Worm (Caenorhabditis elegans) whole organism, midembryonic: ENCODE measurements around the gene rab-14.

ENCODE experiments used
- T22C8.4 ChIP-seq: fragments of 200-800 bp; sonication (Bioruptor generic); IDR thresholded peaks from 2 replicates; pipeline ENCODE4 v1.3.6; 2022; ENCODE audit warnings: missing genetic modification characterization, missing compliant biosample characterization
- cog-1 ChIP-seq: sonication (generic microtip); optimal IDR thresholded peaks from 2 replicates; lab custom pipeline; 2016; ENCODE audit warnings: missing genetic modification characterization, missing compliant biosample characterization
- flt-1 ChIP-seq: fragments of 200-800 bp; sonication (Bioruptor generic); IDR thresholded peaks from 2 replicates; pipeline ENCODE4 v1.3.6; 2022; ENCODE audit warnings: missing genetic modification characterization, missing compliant biosample characterization
- klf-2 ChIP-seq: fragments of 200-800 bp; sonication (Bioruptor generic); conservative IDR thresholded peaks from 2 replicates; pipeline ENCODE4 v1.3.6; 2022; ENCODE audit warnings: missing genetic modification reagents, missing genetic modification characterization, missing compliant biosample characterization
- med-1 ChIP-seq: sonication (generic microtip); optimal IDR thresholded peaks from 2 replicates; lab custom pipeline; 2017; ENCODE audit warnings: missing genetic modification characterization, mild to moderate bottlenecking, missing compliant biosample characterization, antibody characterized with exemption, missing genetic modification reagents; ENCODE audit not compliant: insufficient read depth
- ref-1 ChIP-seq: fragments of 200-800 bp; sonication (Bioruptor generic); conservative IDR thresholded peaks from 2 replicates; pipeline ENCODE4 v1.3.6; 2022; ENCODE audit warnings: missing genetic modification reagents, missing genetic modification characterization, missing compliant biosample characterization
- tab-1 ChIP-seq: fragments of 200-800 bp; sonication (Bioruptor generic); IDR thresholded peaks from 2 replicates; pipeline ENCODE4 v1.3.6; 2022; ENCODE audit warnings: missing genetic modification characterization, missing compliant biosample characterization
- ztf-23 ChIP-seq: fragments of 200-800 bp; sonication (Bioruptor generic); IDR thresholded peaks from 2 replicates; pipeline ENCODE4 v1.3.6; 2022; ENCODE audit warnings: missing genetic modification reagents, missing genetic modification characterization, missing compliant biosample characterization
- ztf-29 ChIP-seq: fragments of 200-800 bp; sonication (Bioruptor generic); IDR thresholded peaks from 2 replicates; pipeline ENCODE4 v1.3.6; 2022; ENCODE audit warnings: missing genetic modification reagents, missing genetic modification characterization, missing compliant biosample characterization

rab-14 gene

DNA sequence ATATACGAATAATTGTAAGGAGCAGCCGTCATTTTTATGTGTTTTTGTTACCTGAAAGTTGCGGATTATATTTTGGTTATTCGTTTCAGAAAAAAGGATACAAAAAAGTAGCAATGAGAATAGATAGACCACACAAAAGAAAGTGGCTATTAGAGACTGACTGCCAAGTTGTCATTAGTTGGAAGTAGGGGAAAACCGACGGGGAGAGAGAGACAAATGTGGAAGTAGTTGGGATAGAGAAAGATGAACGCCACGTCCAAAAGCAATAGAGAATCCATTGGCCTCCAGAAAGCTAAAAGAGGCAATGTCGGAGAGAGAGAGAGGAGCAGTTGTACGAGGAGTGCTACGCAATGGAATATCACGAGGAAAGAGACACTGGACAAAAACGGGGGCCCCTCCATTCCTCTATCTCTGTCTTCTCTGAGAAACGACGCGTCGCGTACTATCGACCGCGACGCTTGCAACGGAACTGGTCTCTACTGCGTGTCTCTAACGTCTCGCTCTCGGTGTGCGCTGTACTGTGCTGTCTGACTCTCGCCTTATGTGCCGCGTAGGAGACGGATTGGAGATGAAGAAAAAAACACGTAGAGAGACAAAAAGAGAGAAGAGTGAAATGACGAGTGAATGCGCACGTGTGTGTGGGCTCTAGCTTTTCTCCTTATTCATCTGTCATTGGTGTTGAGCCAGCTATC, at the start of gene rab-14:
Gene rab-14, minus strand, starts transcription at position 51 of the 692 bp plus-strand sequence.
- TF ChIP-seq T22C8.4 (no peak), klf-2 (GFP tag; lab: Robert Waterston, UW) (no peak), ztf-29 (GFP tag; lab: Robert Waterston, UW) (no peak), tab-1 (GFP tag; lab: Robert Waterston, UW) (0 out of 2 replicates have a peak, but pooled peaks have one; percentile 17), cog-1 (tag; lab: Kevin White, UChicago) (peak; percentile 2), med-1 (GFP tag; lab: Kevin White, UChicago) (no peak), flt-1 (GFP tag; lab: Robert Waterston, UW) (peak; percentile 57; the same call in 1 of the 2 replicates), ref-1 (GFP tag; lab: Robert Waterston, UW) (no peak), ztf-23 (GFP tag; lab: Robert Waterston, UW) (peak; percentile 80)

- TF ChIP-seq ztf-23 (GFP tag; lab: Robert Waterston, UW) = no peak
- no peak for TF ChIP-seq klf-2 (GFP tag; lab: Robert Waterston, UW)
- TF ChIP-seq T22C8.4 = no peak
These were observed 49.2 kb upstream of the rab-14 start for ce11 chrX:15655623-15656022.

DNA sequence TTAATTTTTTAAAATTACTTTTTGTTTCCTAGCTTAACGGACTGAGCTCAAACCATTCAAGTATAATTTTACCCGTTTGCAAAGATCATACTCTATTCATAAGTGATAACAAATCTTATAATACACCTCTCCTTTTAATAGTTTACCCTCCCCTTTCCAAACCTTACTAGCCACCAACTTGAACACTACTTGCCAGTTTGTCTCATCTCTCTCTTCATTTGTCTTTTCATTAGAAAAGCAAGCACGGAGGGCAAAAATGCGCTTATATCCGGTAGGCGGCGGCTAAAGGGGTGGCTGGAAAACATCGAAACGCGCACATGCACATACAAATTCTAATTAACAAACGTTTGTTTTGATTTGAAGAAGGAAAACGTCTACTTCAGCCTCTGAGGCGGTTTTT, 48.5 kb upstream of the rab-14 start:
- TF ChIP-seq ztf-23 (GFP tag; lab: Robert Waterston, UW) (no peak), ztf-29 (GFP tag; lab: Robert Waterston, UW) (no peak), ref-1 (GFP tag; lab: Robert Waterston, UW) (no peak), klf-2 (GFP tag; lab: Robert Waterston, UW) (no peak), flt-1 (GFP tag; lab: Robert Waterston, UW) (no peak), tab-1 (GFP tag; lab: Robert Waterston, UW) (no peak)

ce11 chrX:15653196-15653595, 46.8 kb upstream of the rab-14 start:
- TF ChIP-seq ztf-29 (GFP tag; lab: Robert Waterston, UW) (no peak), ref-1 (GFP tag; lab: Robert Waterston, UW) (no peak), flt-1 (GFP tag; lab: Robert Waterston, UW) (no peak), tab-1 (GFP tag; lab: Robert Waterston, UW) (no peak)

ce11 chrX:15650919-15651420, 44.5 kb upstream of the rab-14 start, which contains the start of gene F59D12.3:
Gene F59D12.3 (minus strand): TSS chrX:15650969.
- TF ChIP-seq ref-1 (GFP tag; lab: Robert Waterston, UW) = no peak
- TF ChIP-seq T22C8.4 = no peak
- no peak for TF ChIP-seq flt-1 (GFP tag; lab: Robert Waterston, UW)
- TF ChIP-seq ztf-29 (GFP tag; lab: Robert Waterston, UW) = no peak
- TF ChIP-seq ztf-23 (GFP tag; lab: Robert Waterston, UW) = no peak
- no peak for TF ChIP-seq klf-2 (GFP tag; lab: Robert Waterston, UW)
- TF ChIP-seq tab-1 (GFP tag; lab: Robert Waterston, UW) = no peak
- no peak for TF ChIP-seq cog-1 (tag; lab: Kevin White, UChicago)
- TF ChIP-seq med-1 (GFP tag; lab: Kevin White, UChicago) = no peak

ce11 chrX:15650428-15650827, 44.0 kb upstream of the rab-14 start:
- TF ChIP-seq tab-1 (GFP tag; lab: Robert Waterston, UW) (no peak), flt-1 (GFP tag; lab: Robert Waterston, UW) (no peak), ztf-23 (GFP tag; lab: Robert Waterston, UW) (no peak), cog-1 (tag; lab: Kevin White, UChicago) (no peak), T22C8.4 (no peak), ztf-29 (GFP tag; lab: Robert Waterston, UW) (no peak), ref-1 (GFP tag; lab: Robert Waterston, UW) (no peak), klf-2 (GFP tag; lab: Robert Waterston, UW) (no peak), med-1 (GFP tag; lab: Kevin White, UChicago) (no peak)

DNA sequence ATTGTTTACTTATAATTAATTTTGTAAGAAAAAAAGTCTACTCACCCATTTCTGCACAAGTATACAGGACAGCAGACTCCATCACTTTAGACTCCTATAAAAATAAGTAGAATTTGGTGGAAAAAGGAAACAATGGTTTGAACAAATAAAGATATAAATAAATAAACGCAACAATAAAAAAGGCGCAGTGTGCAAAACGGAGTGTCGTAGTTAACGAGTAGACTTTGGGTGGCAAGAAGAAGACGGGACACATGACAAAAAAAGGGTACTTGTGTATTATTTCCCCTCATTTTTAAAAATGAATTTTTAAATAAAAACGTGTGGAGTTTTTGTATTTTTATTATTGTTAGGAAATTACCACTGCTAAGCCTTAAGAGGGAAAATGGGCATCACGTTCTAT, 40.8 kb upstream of the rab-14 start, which contains the start of gene F59D12.5:
Gene F59D12.5, minus strand, starts transcription at position 94 of the 400 bp plus-strand sequence.
- no peak for TF ChIP-seq flt-1 (GFP tag; lab: Robert Waterston, UW)
- TF ChIP-seq T22C8.4 = no peak
- TF ChIP-seq cog-1 (tag; lab: Kevin White, UChicago) = no peak
- TF ChIP-seq klf-2 (GFP tag; lab: Robert Waterston, UW) = no peak
- no peak for TF ChIP-seq med-1 (GFP tag; lab: Kevin White, UChicago)
- no peak for TF ChIP-seq ztf-29 (GFP tag; lab: Robert Waterston, UW)
- no peak for TF ChIP-seq ztf-23 (GFP tag; lab: Robert Waterston, UW)
- no peak for TF ChIP-seq tab-1 (GFP tag; lab: Robert Waterston, UW)
- TF ChIP-seq ref-1 (GFP tag; lab: Robert Waterston, UW) = no peak

ce11 chrX:15642638-15643037, 36.2 kb upstream of the rab-14 start, which contains the start of gene H08J19.1:
Gene H08J19.1 (plus strand): TSS chrX:15642938.
- TF ChIP-seq ztf-23 (GFP tag; lab: Robert Waterston, UW) = no peak
- TF ChIP-seq flt-1 (GFP tag; lab: Robert Waterston, UW) = no peak
- TF ChIP-seq med-1 (GFP tag; lab: Kevin White, UChicago) = no peak

DNA sequence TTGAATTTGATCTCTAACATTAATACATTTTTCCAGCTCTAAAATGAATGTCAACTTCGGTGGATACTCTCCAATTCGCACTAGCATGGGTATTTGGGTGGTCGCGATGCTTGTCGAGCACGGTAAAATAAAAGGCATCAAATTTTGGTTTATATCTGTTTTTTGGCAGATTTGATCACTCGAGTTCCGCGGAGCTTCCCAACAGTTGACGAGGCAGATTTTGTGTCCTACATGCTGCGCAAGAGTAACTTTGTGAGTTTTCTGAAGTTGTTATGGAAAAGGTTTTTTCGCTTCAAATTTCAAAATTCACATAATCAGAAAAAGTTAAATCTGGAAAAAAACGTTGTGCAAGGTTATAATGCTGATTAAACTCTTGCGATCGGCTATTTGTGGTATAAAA, 34.9 kb upstream of the rab-14 start:
- TF ChIP-seq flt-1 (GFP tag; lab: Robert Waterston, UW) (no peak), ztf-29 (GFP tag; lab: Robert Waterston, UW) (no peak), T22C8.4 (no peak), cog-1 (tag; lab: Kevin White, UChicago) (no peak), ref-1 (GFP tag; lab: Robert Waterston, UW) (no peak), klf-2 (GFP tag; lab: Robert Waterston, UW) (no peak), med-1 (GFP tag; lab: Kevin White, UChicago) (no peak), ztf-23 (GFP tag; lab: Robert Waterston, UW) (no peak), tab-1 (GFP tag; lab: Robert Waterston, UW) (no peak)
